Fruit fly (Drosophila melanogaster) whole organism, embryonic: ENCODE measurements around the gene CG9316.
A peak's percentile ranks its signal among the peaks of the same experiment; 100 is the strongest.

Experiments used
- Ada2b ChIP-seq: fragments of 200-800 bp; sonication (Bioruptor generic); IDR thresholded peaks from 2 replicates; pipeline ENCODE4 v1.3.6; 2022; ENCODE audit warnings: missing biosample characterization, missing genetic modification characterization
- Aef1 ChIP-seq: fragments of 200-800 bp; sonication (Bioruptor generic); IDR thresholded peaks from 3 replicates; pipeline ENCODE4 v1.3.6; 2022; ENCODE audit warnings: missing biosample characterization, missing genetic modification characterization
- CG10147 ChIP-seq: fragments of 200-800 bp; sonication (Bioruptor generic); optimal IDR thresholded peaks from 2 replicates; lab custom pipeline; 2019; ENCODE audit warnings: missing biosample characterization, mild to moderate bottlenecking, missing genetic modification characterization, moderate library complexity
- CG11247 ChIP-seq: fragments of 200-800 bp; sonication (Bioruptor generic); IDR thresholded peaks from 2 replicates; pipeline ENCODE4 v1.3.6; 2022; ENCODE audit warnings: missing biosample characterization, missing genetic modification characterization
- CG13287 ChIP-seq: fragments of 200-800 bp; sonication (Bioruptor generic); IDR thresholded peaks from 2 replicates; pipeline ENCODE4 v1.3.6; 2022; ENCODE audit warnings: missing biosample characterization, missing genetic modification characterization; ENCODE audit not compliant: partially characterized antibody
- CG15696 ChIP-seq: fragments of 200-800 bp; sonication (Bioruptor generic); optimal IDR thresholded peaks from 2 replicates; lab custom pipeline; 2019; ENCODE audit warnings: missing biosample characterization, mild to moderate bottlenecking, missing genetic modification characterization, moderate library complexity
- CG1602 ChIP-seq: fragments of 200-800 bp; sonication (Bioruptor generic); optimal IDR thresholded peaks from 3 replicates; lab custom pipeline; 2016; ENCODE audit warnings: missing biosample characterization, missing genetic modification characterization
- CG2116 ChIP-seq: fragments of 200-800 bp; sonication (Bioruptor generic); optimal IDR thresholded peaks from 3 replicates; lab custom pipeline; 2018; ENCODE audit warnings: missing biosample characterization, mild to moderate bottlenecking, missing genetic modification characterization
- CG30020 ChIP-seq: fragments of 200-800 bp; optimal IDR thresholded peaks from 2 replicates; lab custom pipeline; 2019; ENCODE audit warnings: missing biosample characterization, mild to moderate bottlenecking, missing genetic modification characterization, moderate library complexity
- CG32767 ChIP-seq: fragments of 200-800 bp; sonication (Bioruptor generic); IDR thresholded peaks from 2 replicates; pipeline ENCODE4 v1.3.6; 2022; ENCODE audit warnings: missing biosample characterization, missing genetic modification characterization
- CG34224 ChIP-seq: fragments of 200-800 bp; sonication (Bioruptor generic); IDR thresholded peaks from 3 replicates; pipeline ENCODE4 v1.3.6; 2022; ENCODE audit warnings: missing biosample characterization, missing genetic modification characterization; ENCODE audit not compliant: partially characterized antibody
- CG6791 ChIP-seq: fragments of 200-800 bp; sonication (Bioruptor generic); IDR thresholded peaks from 3 replicates; pipeline ENCODE4 v1.3.6; 2022; ENCODE audit warnings: missing biosample characterization, missing genetic modification characterization; ENCODE audit not compliant: partially characterized antibody
- CG7372 ChIP-seq: fragments of 200-800 bp; sonication (Bioruptor generic); IDR thresholded peaks from 2 replicates; pipeline ENCODE4 v1.3.6; 2022; ENCODE audit warnings: missing biosample characterization, missing genetic modification characterization
- CG8765 ChIP-seq: fragments of 200-800 bp; sonication (Bioruptor generic); IDR thresholded peaks from 2 replicates; pipeline ENCODE4 v1.3.6; 2022; ENCODE audit warnings: missing biosample characterization, missing genetic modification characterization
- CG9727 ChIP-seq: fragments of 200-800 bp; sonication (Bioruptor generic); optimal IDR thresholded peaks from 3 replicates; lab custom pipeline; 2017; ENCODE audit warnings: missing biosample characterization, mild to moderate bottlenecking, missing genetic modification characterization
- CG9817 ChIP-seq: fragments of 200-800 bp; sonication (Bioruptor generic); optimal IDR thresholded peaks from 2 replicates; lab custom pipeline; 2018; ENCODE audit warnings: missing biosample characterization, mild to moderate bottlenecking, missing genetic modification characterization, moderate library complexity
- Dek ChIP-seq: fragments of 200-800 bp; sonication (Bioruptor generic); optimal IDR thresholded peaks from 3 replicates; lab custom pipeline; 2019; ENCODE audit warnings: missing biosample characterization, mild to moderate bottlenecking, missing genetic modification characterization, moderate library complexity
- Dll ChIP-seq: fragments of 200-800 bp; sonication (Bioruptor generic); IDR thresholded peaks from 4 replicates; pipeline ENCODE4 v1.3.6; 2022; ENCODE audit warnings: missing biosample characterization, missing genetic modification characterization; ENCODE audit not compliant: partially characterized antibody
- Eip74EF ChIP-seq, 2 experiments: fragments of 200-800 bp in 1 of 2; fragments of >200 bp in 1 of 2; sonication (Bioruptor generic) in 1 of 2; optimal IDR thresholded peaks; 2 replicates each; lab custom pipeline; 2017 to 2019; ENCODE audit warnings: missing biosample characterization in 2 of 2, missing genetic modification characterization in 2 of 2, mild to moderate bottlenecking in 1 of 2, moderate library complexity in 1 of 2
- Ets65A ChIP-seq: fragments of 200-800 bp; sonication (Bioruptor generic); peaks from one replicate; lab custom pipeline; 2016; ENCODE audit warnings: missing biosample characterization, missing genetic modification characterization
- MBD-R2 ChIP-seq: fragments of 200-800 bp; sonication (Bioruptor generic); IDR thresholded peaks from 2 replicates; pipeline ENCODE4 v1.3.6; 2022; ENCODE audit warnings: missing biosample characterization, missing genetic modification characterization
- MESR4 ChIP-seq: fragments of 200-800 bp; sonication (Bioruptor generic); optimal IDR thresholded peaks from 2 replicates; lab custom pipeline; 2018; ENCODE audit warnings: missing biosample characterization, mild to moderate bottlenecking, missing genetic modification characterization, moderate library complexity
- MTF-1 ChIP-seq: fragments of 200-800 bp; sonication (Bioruptor generic); optimal IDR thresholded peaks from 2 replicates; lab custom pipeline; 2018; ENCODE audit warnings: missing biosample characterization, mild to moderate bottlenecking, missing genetic modification characterization, borderline replicate concordance
- Mad ChIP-seq: fragments of 200-800 bp; sonication (Bioruptor generic); optimal IDR thresholded peaks from 2 replicates; lab custom pipeline; 2016; ENCODE audit warnings: missing biosample characterization, missing genetic modification characterization
- Max ChIP-seq: fragments of 200-800 bp; sonication (Bioruptor generic); optimal IDR thresholded peaks from 2 replicates; lab custom pipeline; 2016; ENCODE audit warnings: missing biosample characterization, mild to moderate bottlenecking, missing genetic modification characterization
- Nf-YA ChIP-seq: fragments of 200-800 bp; sonication (Bioruptor generic); IDR thresholded peaks from 2 replicates; pipeline ENCODE4 v1.3.6; 2022; ENCODE audit warnings: missing biosample characterization, missing genetic modification characterization
- Side ChIP-seq: fragments of 200-800 bp; sonication (Bioruptor generic); optimal IDR thresholded peaks from 2 replicates; lab custom pipeline; 2016; ENCODE audit warnings: missing biosample characterization, missing genetic modification characterization
- ac ChIP-seq: fragments of 200-800 bp; sonication (Bioruptor generic); optimal IDR thresholded peaks from 3 replicates; lab custom pipeline; 2017; ENCODE audit warnings: missing biosample characterization, mild to moderate bottlenecking, missing genetic modification characterization
- az2 ChIP-seq: fragments of 200-800 bp; sonication (Bioruptor generic); optimal IDR thresholded peaks from 3 replicates; lab custom pipeline; 2016; ENCODE audit warnings: missing biosample characterization, missing genetic modification characterization
- bbx ChIP-seq: fragments of 200-800 bp; sonication (Bioruptor generic); IDR thresholded peaks from 2 replicates; pipeline ENCODE4 v1.3.6; 2022; ENCODE audit warnings: missing biosample characterization, missing genetic modification characterization; ENCODE audit not compliant: partially characterized antibody
- bsh ChIP-seq, 2 experiments: fragments of 200-800 bp; sonication (Bioruptor generic); optimal IDR thresholded peaks; 2 replicates each; lab custom pipeline; 2017 to 2018; ENCODE audit warnings: mild to moderate bottlenecking in 2 of 2, missing biosample characterization in 2 of 2, missing genetic modification characterization in 2 of 2, moderate library complexity in 1 of 2
- emc ChIP-seq: fragments of 200-800 bp; sonication (Bioruptor generic); optimal IDR thresholded peaks from 2 replicates; lab custom pipeline; 2016; ENCODE audit warnings: missing biosample characterization, missing genetic modification characterization
- en ChIP-seq: fragments of 200-800 bp; sonication (Bioruptor generic); optimal IDR thresholded peaks from 2 replicates; lab custom pipeline; 2016; ENCODE audit warnings: missing biosample characterization, missing genetic modification characterization
- esg ChIP-seq: fragments of 200-800 bp; sonication (Bioruptor generic); conservative IDR thresholded peaks from 2 replicates; pipeline ENCODE4 v1.3.6; 2022; ENCODE audit warnings: missing biosample characterization, missing genetic modification characterization
- ewg ChIP-seq: fragments of 200-800 bp; sonication (Bioruptor generic); optimal IDR thresholded peaks from 3 replicates; lab custom pipeline; 2017; ENCODE audit warnings: mild to moderate bottlenecking, missing biosample characterization, missing genetic modification reagents, missing genetic modification characterization
- fd102C ChIP-seq: fragments of 200-800 bp; sonication (Bioruptor generic); optimal IDR thresholded peaks from 2 replicates; lab custom pipeline; 2018; ENCODE audit warnings: missing biosample characterization, mild to moderate bottlenecking, missing genetic modification characterization, moderate library complexity
- grau ChIP-seq: fragments of 200-800 bp; optimal IDR thresholded peaks from 3 replicates; lab custom pipeline; 2019; ENCODE audit warnings: missing biosample characterization, mild to moderate bottlenecking, missing genetic modification characterization, moderate library complexity
- hbn ChIP-seq: fragments of 200-800 bp; sonication (Bioruptor generic); IDR thresholded peaks from 2 replicates; pipeline ENCODE4 v1.3.6; 2022; ENCODE audit warnings: missing biosample characterization, missing genetic modification characterization; ENCODE audit not compliant: partially characterized antibody
- inv ChIP-seq: fragments of 200-800 bp; sonication (Bioruptor generic); IDR thresholded peaks from 2 replicates; pipeline ENCODE4 v1.3.6; 2022; ENCODE audit warnings: missing biosample characterization, missing genetic modification characterization; ENCODE audit not compliant: partially characterized antibody
- jing ChIP-seq: fragments of 200-800 bp; sonication (Bioruptor generic); optimal IDR thresholded peaks from 2 replicates; lab custom pipeline; 2018; ENCODE audit warnings: missing biosample characterization, mild to moderate bottlenecking, missing genetic modification characterization
- lbe ChIP-seq: fragments of 200-800 bp; sonication (Bioruptor generic); optimal IDR thresholded peaks from 2 replicates; lab custom pipeline; 2016; ENCODE audit warnings: missing biosample characterization, mild to moderate bottlenecking, missing genetic modification characterization
- mam ChIP-seq: fragments of 200-800 bp; sonication (Bioruptor generic); optimal IDR thresholded peaks from 3 replicates; lab custom pipeline; 2016; ENCODE audit warnings: missing biosample characterization, missing genetic modification characterization
- nau ChIP-seq: fragments of 200-800 bp; sonication (Bioruptor generic); optimal IDR thresholded peaks from 3 replicates; lab custom pipeline; 2017; ENCODE audit warnings: missing biosample characterization, mild to moderate bottlenecking, missing genetic modification characterization, missing genetic modification reagents
- nmo ChIP-seq: fragments of 200-800 bp; sonication (Bioruptor generic); optimal IDR thresholded peaks from 2 replicates; lab custom pipeline; 2018; ENCODE audit warnings: missing biosample characterization, mild to moderate bottlenecking, missing genetic modification characterization, moderate library complexity
- run ChIP-seq: fragments of 200-800 bp; sonication (Bioruptor generic); optimal IDR thresholded peaks from 3 replicates; lab custom pipeline; 2018; ENCODE audit warnings: missing biosample characterization, mild to moderate bottlenecking, missing genetic modification characterization
- sqz ChIP-seq: fragments of 200-800 bp; sonication (Bioruptor generic); optimal IDR thresholded peaks from 3 replicates; lab custom pipeline; 2018; ENCODE audit warnings: missing biosample characterization, mild to moderate bottlenecking, missing genetic modification characterization
- sug ChIP-seq: fragments of 200-800 bp; optimal IDR thresholded peaks from 2 replicates; lab custom pipeline; 2019; ENCODE audit warnings: missing biosample characterization, mild to moderate bottlenecking, missing genetic modification characterization, moderate library complexity
- tio ChIP-seq: fragments of 200-800 bp; sonication (Bioruptor generic); optimal IDR thresholded peaks from 2 replicates; lab custom pipeline; 2017; ENCODE audit warnings: missing biosample characterization, missing genetic modification characterization, inconsistent platforms
- tna ChIP-seq: fragments of 200-800 bp; sonication (Bioruptor generic); IDR thresholded peaks from 2 replicates; pipeline ENCODE4 v1.3.6; 2022; ENCODE audit warnings: missing biosample characterization, missing genetic modification characterization; ENCODE audit not compliant: partially characterized antibody
- twi ChIP-seq: fragments of 200-800 bp; optimal IDR thresholded peaks from 2 replicates; lab custom pipeline; 2019; ENCODE audit warnings: missing biosample characterization, mild to moderate bottlenecking, missing genetic modification characterization, moderate library complexity

CG9316 gene

dm6 chr2L:20675875-20676274, 50.5 kb downstream of the CG9316 start, which contains the start of the genes CG31678 and IKKepsilon (continued):
- peak; percentile 93 for TF ChIP-seq CG34224 (GFP tag; lab: Robert Waterston, UW)
- TF ChIP-seq run (tag; lab: Kevin White, UChicago) = no peak
- TF ChIP-seq CG13287 = peak; percentile 96
- TF ChIP-seq MESR4 (GFP tag; lab: Kevin White, UChicago) = peak; percentile 46
- TF ChIP-seq fd102C (GFP tag; lab: Kevin White, UChicago) = no peak
- TF ChIP-seq CG7372 (GFP tag; lab: Robert Waterston, UW) = no peak
- TF ChIP-seq Dll (GFP tag; lab: Robert Waterston, UW) = peak; percentile 91
- TF ChIP-seq CG15696 = no peak
- no peak for TF ChIP-seq CG32767 (GFP tag; lab: Robert Waterston, UW)
- TF ChIP-seq Eip74EF (GFP tag; optimal IDR thresholded peaks at IDR 0.05; lab: Kevin White, UChicago) = no peak
- no peak for TF ChIP-seq Nf-YA
- peak in 1 of 2 experiments; percentile 25 for TF ChIP-seq bsh (GFP tag; optimal IDR thresholded peaks at IDR 0.05; lab: Kevin White, UChicago)
- TF ChIP-seq tna = peak; percentile 94
- no peak for TF ChIP-seq Side
- TF ChIP-seq tio = no peak
- TF ChIP-seq bbx = peak; percentile 87
- TF ChIP-seq en (GFP tag; lab: Kevin White, UChicago) = no peak
- TF ChIP-seq CG8765 (GFP tag; lab: Robert Waterston, UW) = no peak
- TF ChIP-seq CG2116 (GFP tag; lab: Kevin White, UChicago) = peak; percentile 86
- TF ChIP-seq Max (GFP tag; lab: Kevin White, UChicago) = peak; percentile 61
- TF ChIP-seq ewg (GFP tag; lab: Kevin White, UChicago) = peak; percentile 40
- TF ChIP-seq Ada2b = peak; percentile 17; the same call in 1 of the 2 replicates
- peak; percentile 90 for TF ChIP-seq CG6791 (GFP tag; lab: Robert Waterston, UW)
- TF ChIP-seq CG9817 (tag; lab: Kevin White, UChicago) = no peak
- TF ChIP-seq CG30020 (tag; lab: Kevin White, UChicago) = peak; percentile 51
- peak; percentile 58 for TF ChIP-seq grau
- no peak for TF ChIP-seq MTF-1
- no peak for TF ChIP-seq Dek
- no peak for TF ChIP-seq CG11247 (GFP tag; lab: Robert Waterston, UW)
- TF ChIP-seq emc (GFP tag; lab: Kevin White, UChicago) = no peak
- no peak for TF ChIP-seq sqz (GFP tag; lab: Kevin White, UChicago)
- no peak for TF ChIP-seq nau (GFP tag; lab: Kevin White, UChicago)
- no peak for TF ChIP-seq jing (GFP tag; lab: Kevin White, UChicago)
- peak; percentile 38 for TF ChIP-seq CG9727 (GFP tag; lab: Kevin White, UChicago)
- peak; percentile 10 for TF ChIP-seq mam (GFP tag; lab: Kevin White, UChicago)
- TF ChIP-seq nmo (GFP tag; lab: Kevin White, UChicago) = peak; percentile 66
- TF ChIP-seq Mad (GFP tag; lab: Kevin White, UChicago) = peak; percentile 36
- 0 out of 3 replicates have a peak, but pooled peaks have one; percentile 15 for TF ChIP-seq Aef1 (GFP tag; lab: Robert Waterston, UW)
- peak; percentile 59 for TF ChIP-seq Ets65A (GFP tag; lab: Kevin White, UChicago)
- TF ChIP-seq hbn (GFP tag; lab: Robert Waterston, UW) = peak; percentile 86
- TF ChIP-seq twi = no peak
- peak; percentile 40 for TF ChIP-seq lbe
- TF ChIP-seq inv (GFP tag; lab: Robert Waterston, UW) = peak; percentile 88
- peak; percentile 58 for TF ChIP-seq esg (GFP tag; lab: Robert Waterston, UW)
- peak; percentile 33 for TF ChIP-seq az2
- TF ChIP-seq sug (tag; lab: Kevin White, UChicago) = peak; percentile 30
- TF ChIP-seq CG1602 = peak; percentile 45
- peak; percentile 93 for TF ChIP-seq MBD-R2 (GFP tag; lab: Robert Waterston, UW)
- TF ChIP-seq ac = no peak
- peak; percentile 29 for TF ChIP-seq CG10147
